3 worm cellular contexts compared by ENCODE assay signal in the genomic region with DNA sequence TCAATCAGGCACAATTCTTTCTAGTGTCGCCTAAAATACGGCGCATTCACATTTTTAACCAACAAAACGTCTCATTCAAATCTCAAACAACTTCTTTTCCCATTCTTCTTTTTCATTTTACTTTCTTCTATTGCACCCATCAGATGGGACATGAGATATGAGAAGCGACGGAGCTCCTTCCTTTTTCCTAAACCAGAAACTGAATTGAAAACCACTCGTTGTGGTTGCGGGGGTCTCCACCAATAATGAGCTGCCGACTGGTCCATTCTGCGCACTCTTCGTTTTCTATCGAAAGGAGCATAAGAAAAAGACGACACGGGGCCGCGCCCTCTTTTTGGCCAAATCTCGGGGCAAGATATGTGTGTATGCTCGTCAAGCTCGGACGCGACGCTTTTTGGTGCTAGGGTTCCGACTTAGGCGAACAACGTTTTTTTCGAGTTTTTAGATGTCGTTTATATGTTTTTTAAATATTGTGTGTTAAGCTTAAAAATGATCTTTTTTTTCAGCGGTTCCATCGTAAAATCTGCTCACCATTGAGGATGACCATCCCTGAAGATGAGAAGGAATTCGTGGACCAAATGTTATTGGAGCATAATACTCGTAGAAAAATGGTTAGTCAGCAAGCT.
TF ChIP-seq lines count a peak whose summit lies in the region.

Gene F09B9.5, plus strand, starts transcription at position 501 of the 626 bp plus-strand sequence.

TF ChIP-seq in whole organism, L1 larva, 84 proteins besides CTCF, POLR2A, EP300 and RAD21 (continued from another document):
- no peak for TF ChIP-seq nhr-20 (tag; optimal IDR thresholded peaks at IDR 0.05; lab: Kevin White, UChicago)
- TF ChIP-seq aha-1 (tag; optimal IDR thresholded peaks at IDR 0.05; lab: Kevin White, UChicago) = no peak
- no peak for TF ChIP-seq dsc-1 (tag; optimal IDR thresholded peaks at IDR 0.05; lab: Kevin White, UChicago)
- TF ChIP-seq unc-30 (tag; optimal IDR thresholded peaks at IDR 0.05; lab: Kevin White, UChicago) = no peak
- no peak for TF ChIP-seq lin-13 (GFP tag; optimal IDR thresholded peaks at IDR 0.05; lab: Kevin White, UChicago)
- no peak for TF ChIP-seq nhr-77 (tag; optimal IDR thresholded peaks at IDR 0.05; lab: Kevin White, UChicago)
- no peak for TF ChIP-seq elt-3 (tag; optimal IDR thresholded peaks at IDR 0.05; lab: Kevin White, UChicago)
- no peak for TF ChIP-seq snpc-4 (tag; optimal IDR thresholded peaks at IDR 0.05; lab: Kevin White, UChicago)
- TF ChIP-seq efl-1 (optimal IDR thresholded peaks at IDR 0.05; lab: Kevin White, UChicago) = no peak
- peak in 1 of 2 experiments; percentile 43 for TF ChIP-seq efl-1 (GFP tag; optimal IDR thresholded peaks at IDR 0.05 in 1 of 2; lab: Kevin White, UChicago)
- no peak for TF ChIP-seq swsn-7 (tag; optimal IDR thresholded peaks at IDR 0.05; lab: Kevin White, UChicago)
- no peak for TF ChIP-seq Y116A8C.19 (tag; optimal IDR thresholded peaks at IDR 0.05; lab: Kevin White, UChicago; ENCODE audit: borderline replicate concordance)
- TF ChIP-seq skn-1 (tag; optimal IDR thresholded peaks at IDR 0.05; lab: Kevin White, UChicago) = no peak
- TF ChIP-seq elt-2 (tag; optimal IDR thresholded peaks at IDR 0.05; lab: Kevin White, UChicago) = no peak
- peak; percentile 66 for TF ChIP-seq lin-14 (GFP tag; optimal IDR thresholded peaks at IDR 0.05; lab: Kevin White, UChicago)
- TF ChIP-seq lin-39 (tag; optimal IDR thresholded peaks at IDR 0.05; lab: Kevin White, UChicago) = no peak
- TF ChIP-seq sup-37 (GFP tag; optimal IDR thresholded peaks at IDR 0.05; lab: Kevin White, UChicago) = no peak
- no peak for TF ChIP-seq tlp-1 (tag; optimal IDR thresholded peaks at IDR 0.05; lab: Kevin White, UChicago)
- no peak for TF ChIP-seq unc-130 (tag; optimal IDR thresholded peaks at IDR 0.05; lab: Kevin White, UChicago)
- no peak for TF ChIP-seq C16A3.4 (tag; optimal IDR thresholded peaks at IDR 0.05; lab: Kevin White, UChicago)
- TF ChIP-seq ceh-63 (GFP tag; optimal IDR thresholded peaks at IDR 0.05; lab: Kevin White, UChicago) = no peak
- no peak for TF ChIP-seq zip-4 (GFP tag; optimal IDR thresholded peaks at IDR 0.05; lab: Kevin White, UChicago)
- TF ChIP-seq dpl-1 (GFP tag; optimal IDR thresholded peaks at IDR 0.05; lab: Kevin White, UChicago) = no peak
- no peak for TF ChIP-seq nhr-237 (tag; optimal IDR thresholded peaks at IDR 0.05; lab: Kevin White, UChicago)
- TF ChIP-seq unc-62 (GFP tag; optimal IDR thresholded peaks at IDR 0.05; lab: Kevin White, UChicago) = no peak
- no peak for TF ChIP-seq F16B12.6 (tag; optimal IDR thresholded peaks at IDR 0.05; lab: Kevin White, UChicago)
- TF ChIP-seq blmp-1 (tag; optimal IDR thresholded peaks at IDR 0.05; lab: Kevin White, UChicago) = no peak
- TF ChIP-seq lir-3 (tag; optimal IDR thresholded peaks at IDR 0.05; lab: Kevin White, UChicago; ENCODE audit: poor library complexity) = no peak
- TF ChIP-seq ces-1 (GFP tag; optimal IDR thresholded peaks at IDR 0.05; lab: Kevin White, UChicago) = peak; percentile 59
- no peak for TF ChIP-seq fkh-4 (tag; optimal IDR thresholded peaks at IDR 0.05; lab: Kevin White, UChicago; ENCODE audit: borderline replicate concordance)
TF ChIP-seq in whole organism, L1 larva: peak in this region for 5.

TF ChIP-seq in whole organism, L2 larva, 48 proteins besides CTCF, POLR2A, EP300 and RAD21 (continued from another document):
- TF ChIP-seq lin-13 (GFP tag; optimal IDR thresholded peaks at IDR 0.05; lab: Kevin White, UChicago) (no peak), ceh-16 (tag; optimal IDR thresholded peaks at IDR 0.05; lab: Kevin White, UChicago) (no peak), sma-3 (GFP tag; optimal IDR thresholded peaks at IDR 0.05; lab: Kevin White, UChicago) (no peak), egl-27 (tag; optimal IDR thresholded peaks at IDR 0.05; lab: Kevin White, UChicago) (peak; percentile 20), dmd-4 (tag; optimal IDR thresholded peaks at IDR 0.05; lab: Kevin White, UChicago) (no peak), mdl-1 (tag; optimal IDR thresholded peaks at IDR 0.05; lab: Kevin White, UChicago) (no peak), lsy-2 (tag; optimal IDR thresholded peaks at IDR 0.05; lab: Kevin White, UChicago) (no peak), ztf-4 (tag; optimal IDR thresholded peaks at IDR 0.05; lab: Kevin White, UChicago) (no peak), nhr-129 (tag; optimal IDR thresholded peaks at IDR 0.05; lab: Kevin White, UChicago) (no peak), skn-1 (tag; optimal IDR thresholded peaks at IDR 0.05; lab: Kevin White, UChicago) (no peak), unc-62 (GFP tag; optimal IDR thresholded peaks at IDR 0.05; lab: Kevin White, UChicago) (no peak), elt-3 (tag; optimal IDR thresholded peaks at IDR 0.05; lab: Kevin White, UChicago) (no peak), zag-1 (tag; optimal IDR thresholded peaks at IDR 0.05; lab: Kevin White, UChicago) (peak; percentile 6), elt-1 (tag; optimal IDR thresholded peaks at IDR 0.05; lab: Kevin White, UChicago) (no peak), Y55F3AM.14 (GFP tag; optimal IDR thresholded peaks at IDR 0.05; lab: Kevin White, UChicago) (no peak), nhr-77 (tag; optimal IDR thresholded peaks at IDR 0.05; lab: Kevin White, UChicago) (no peak), lin-11 (tag; optimal IDR thresholded peaks at IDR 0.05; lab: Kevin White, UChicago) (no peak), snpc-4 (tag; optimal IDR thresholded peaks at IDR 0.05; lab: Kevin White, UChicago) (no peak), sem-4 (tag; optimal IDR thresholded peaks at IDR 0.05; lab: Kevin White, UChicago) (peak; percentile 20)
TF ChIP-seq in whole organism, L2 larva: peak in this region for 4.

TF ChIP-seq in whole organism, L4 larva, 104 proteins besides CTCF, POLR2A, EP300 and RAD21 (continued from another document):
- no peak for TF ChIP-seq Y48G9A.11 (GFP tag; IDR thresholded peaks at IDR 0.05; lab: Robert Waterston, UW)
- peak in 1 of 2 experiments; percentile 96 for TF ChIP-seq unc-62 (GFP tag; optimal IDR thresholded peaks at IDR 0.05 in 1 of 2; lab: Kevin White, UChicago)
- no peak for TF ChIP-seq unc-62 (tag; optimal IDR thresholded peaks at IDR 0.05; lab: Kevin White, UChicago)
- TF ChIP-seq hmg-1.1 (GFP tag; IDR thresholded peaks at IDR 0.05; lab: Robert Waterston, UW) = peak; percentile 22; the same call in 1 of the 2 replicates
- peak; percentile 5 for TF ChIP-seq fkh-10 (GFP tag; optimal IDR thresholded peaks at IDR 0.05; lab: Kevin White, UChicago)
- TF ChIP-seq ZK546.5 (tag; optimal IDR thresholded peaks at IDR 0.05; lab: Kevin White, UChicago) = no peak
- no peak for TF ChIP-seq egl-43 (GFP tag; IDR thresholded peaks at IDR 0.05; lab: Robert Waterston, UW)
- TF ChIP-seq php-3 (GFP tag; IDR thresholded peaks at IDR 0.05; lab: Robert Waterston, UW) = no peak
- no peak for TF ChIP-seq jun-1 (tag; optimal IDR thresholded peaks at IDR 0.05; lab: Kevin White, UChicago)
- no peak for TF ChIP-seq mdt-29 (GFP tag; IDR thresholded peaks at IDR 0.05; lab: Robert Waterston, UW)
- no peak for TF ChIP-seq ceh-28 (tag; optimal IDR thresholded peaks at IDR 0.05; lab: Kevin White, UChicago)
- no peak for TF ChIP-seq nhr-28 (tag; optimal IDR thresholded peaks at IDR 0.05; lab: Kevin White, UChicago)
- TF ChIP-seq saeg-2 (GFP tag; IDR thresholded peaks at IDR 0.05; lab: Robert Waterston, UW) = no peak
- TF ChIP-seq ceh-20 (GFP tag; IDR thresholded peaks at IDR 0.05; lab: Robert Waterston, UW) = no peak
- no peak for TF ChIP-seq ama-1 (optimal IDR thresholded peaks at IDR 0.05; lab: Kevin White, UChicago)
- no peak for TF ChIP-seq ceh-62 (tag; optimal IDR thresholded peaks at IDR 0.05; lab: Kevin White, UChicago)
